Fruit fly (Drosophila melanogaster): Measurements from ENCODE around the gene Rph.

Rph gene

DNA sequence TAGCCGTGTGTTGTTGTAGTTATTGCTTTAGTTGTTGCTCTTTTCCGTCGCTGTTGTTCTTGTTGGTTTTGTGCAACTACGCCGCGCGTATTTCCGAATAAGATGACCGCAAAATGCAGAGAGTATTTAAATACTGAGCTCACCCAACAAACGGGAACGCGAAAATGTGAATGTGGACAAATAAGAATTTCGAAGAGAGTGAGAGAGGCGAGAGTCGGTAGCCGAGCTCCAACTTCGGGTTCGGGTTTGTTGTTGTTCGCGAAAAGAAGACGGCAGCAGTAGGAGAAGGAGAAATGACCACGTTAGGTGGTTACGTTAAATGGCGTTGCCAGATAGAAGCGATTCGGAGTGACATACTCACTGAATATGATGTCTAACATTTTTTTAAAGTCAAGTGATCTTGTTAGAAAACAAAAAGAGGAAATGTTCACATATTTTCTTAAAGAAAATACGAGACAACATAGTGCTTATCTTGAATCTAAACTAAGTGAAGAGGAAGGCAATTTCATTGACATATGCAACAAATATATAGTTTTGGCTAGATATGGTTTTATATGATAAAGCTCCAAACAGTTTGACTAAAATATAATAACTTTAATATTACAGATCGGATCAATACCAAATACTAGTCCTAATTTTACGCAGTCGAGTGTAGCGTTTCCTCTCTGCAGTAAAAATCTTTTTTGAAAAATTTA, 49.4 kb upstream of the Rph start (continued):
- TF ChIP-seq Ets97D (GFP tag; optimal IDR thresholded peaks at IDR 0.05) (no peak), dmrt11E (tag; optimal IDR thresholded peaks at IDR 0.05) (no peak), CG1832 (GFP tag; optimal IDR thresholded peaks at IDR 0.05) (no peak), chn (GFP tag; optimal IDR thresholded peaks at IDR 0.05) (no peak), zf30C (GFP tag; optimal IDR thresholded peaks at IDR 0.05) (no peak), Bdp1 (GFP tag; optimal IDR thresholded peaks at IDR 0.05) (no peak), shn (GFP tag; optimal IDR thresholded peaks at IDR 0.05) (no peak), CG8281 (tag; optimal IDR thresholded peaks at IDR 0.05) (no peak), sima (GFP tag; optimal IDR thresholded peaks at IDR 0.05) (no peak), CG1233 (GFP tag; optimal IDR thresholded peaks at IDR 0.05) (no peak), Atf3 (GFP tag; optimal IDR thresholded peaks at IDR 0.05) (no peak), esg (GFP tag; conservative IDR thresholded peaks at IDR 0.05) (no peak), CG9437 (GFP tag; optimal IDR thresholded peaks at IDR 0.05) (peak; percentile 98), CG12155 (GFP tag; optimal IDR thresholded peaks at IDR 0.05) (no peak), Deaf1 (tag; optimal IDR thresholded peaks at IDR 0.05) (peak; percentile 97), ac (GFP tag; optimal IDR thresholded peaks at IDR 0.05) (no peak), btn (GFP tag; optimal IDR thresholded peaks at IDR 0.05) (no peak), D (optimal IDR thresholded peaks at IDR 0.05) (no peak), D (GFP tag; optimal IDR thresholded peaks at IDR 0.05) (no peak), CG14710 (tag; optimal IDR thresholded peaks at IDR 0.05) (no peak), corto (GFP tag; optimal IDR thresholded peaks at IDR 0.05) (no peak), MTF-1 (GFP tag; optimal IDR thresholded peaks at IDR 0.05; ENCODE audit: borderline replicate concordance) (no peak), onecut (GFP tag; IDR thresholded peaks at IDR 0.05) (no peak), gem (tag; optimal IDR thresholded peaks at IDR 0.05) (peak; percentile 8), CG10431 (GFP tag; optimal IDR thresholded peaks at IDR 0.05) (no peak), sqz (GFP tag; optimal IDR thresholded peaks at IDR 0.05) (no peak), fd96Cb (tag; optimal IDR thresholded peaks at IDR 0.05) (no peak), CG17568 (GFP tag; optimal IDR thresholded peaks at IDR 0.05) (no peak), vvl (GFP tag; IDR thresholded peaks at IDR 0.05) (no peak), danr (GFP tag; IDR thresholded peaks at IDR 0.05) (no peak), CG8388 (GFP tag; optimal IDR thresholded peaks at IDR 0.05) (no peak), Dip2 (GFP tag; IDR thresholded peaks at IDR 0.05) (no peak), Bgb (GFP tag; IDR thresholded peaks at IDR 0.05; ENCODE audit: partially characterized antibody) (no peak), ham (GFP tag; IDR thresholded peaks at IDR 0.05) (no peak), CG17802 (tag; optimal IDR thresholded peaks at IDR 0.05) (no peak), CG4360 (GFP tag; IDR thresholded peaks at IDR 0.05) (0 out of 2 replicates have a peak, but pooled peaks have one; percentile 53), D19A (tag; optimal IDR thresholded peaks at IDR 0.05) (no peak), CG9215 (GFP tag; IDR thresholded peaks at IDR 0.05) (no peak), CG8290 (GFP tag; optimal IDR thresholded peaks at IDR 0.05) (no peak), CG8290 (tag; optimal IDR thresholded peaks at IDR 0.05) (peak in 1 of 2 experiments; percentile 26), slou (GFP tag; optimal IDR thresholded peaks at IDR 0.05) (no peak), tgo (GFP tag; IDR thresholded peaks at IDR 0.05) (no peak), zfh2 (GFP tag; optimal IDR thresholded peaks at IDR 0.05) (no peak), chinmo (GFP tag; IDR thresholded peaks at IDR 0.05; ENCODE audit: partially characterized antibody) (peak; percentile 74; the same call in 2 of the 4 replicates), PHDP (tag; optimal IDR thresholded peaks at IDR 0.05) (no peak), CG10321 (GFP tag; IDR thresholded peaks at IDR 0.05) (no peak; the same call in 1 of the 2 replicates), CG2875 (GFP tag; optimal IDR thresholded peaks at IDR 0.05) (no peak), Med (GFP tag) (peak; percentile 73), crp (GFP tag; optimal IDR thresholded peaks at IDR 0.05) (no peak), Xbp1 (GFP tag; optimal IDR thresholded peaks at IDR 0.05) (no peak)

Measured in whole organism, embryonic.